Worm (Caenorhabditis elegans) whole organism, young adult: ENCODE results near the gene F40F8.1.

Experiments
- B0019.2 ChIP-seq: fragments of 200-800 bp; sonication (Bioruptor generic); conservative IDR thresholded peaks from 2 replicates; pipeline ENCODE4 v1.3.6; 2022; ENCODE audit warnings: missing genetic modification reagents, missing genetic modification characterization, missing compliant biosample characterization
- B0261.1 ChIP-seq: sonication (generic microtip); optimal IDR thresholded peaks from 2 replicates; lab custom pipeline; 2016; ENCODE audit warnings: mild to moderate bottlenecking, missing genetic modification characterization, moderate library complexity, missing compliant biosample characterization
- B0336.3 ChIP-seq: fragments of 200-800 bp; sonication (Bioruptor generic); IDR thresholded peaks from 2 replicates; pipeline ENCODE4 v1.3.6; 2022; ENCODE audit warnings: missing genetic modification characterization, missing compliant biosample characterization
- F23B12.7 ChIP-seq: sonication (generic microtip); optimal IDR thresholded peaks from 2 replicates; lab custom pipeline; 2017; ENCODE audit warnings: missing genetic modification characterization, mild to moderate bottlenecking, missing compliant biosample characterization, antibody characterized with exemption, moderate library complexity; ENCODE audit not compliant: insufficient read depth
- F39B2.1 ChIP-seq: fragments of 200-800 bp; sonication (Bioruptor generic); IDR thresholded peaks from 2 replicates; pipeline ENCODE4 v1.3.6; 2022; ENCODE audit warnings: missing genetic modification reagents, missing genetic modification characterization, missing compliant biosample characterization
- F49E8.2 ChIP-seq: sonication (generic microtip); optimal IDR thresholded peaks from 3 replicates; lab custom pipeline; 2017; ENCODE audit warnings: missing genetic modification characterization, mild to moderate bottlenecking, missing compliant biosample characterization, antibody characterized with exemption, moderate library complexity; ENCODE audit not compliant: insufficient read depth
- K11D2.4 ChIP-seq: fragments of 200-800 bp; sonication (Bioruptor generic); IDR thresholded peaks from 2 replicates; pipeline ENCODE4 v1.3.6; 2022; ENCODE audit warnings: missing genetic modification reagents, missing genetic modification characterization, missing compliant biosample characterization
- K12H6.12 ChIP-seq: fragments of 200-800 bp; sonication (Bioruptor generic); optimal IDR thresholded peaks from 2 replicates; lab custom pipeline; 2018; ENCODE audit warnings: mild to moderate bottlenecking, missing genetic modification characterization, missing compliant biosample characterization
- Y53F4B.3 ChIP-seq: fragments of 200-800 bp; sonication (Bioruptor generic); IDR thresholded peaks from 2 replicates; pipeline ENCODE4 v1.3.6; 2022; ENCODE audit warnings: missing genetic modification reagents, missing genetic modification characterization, missing compliant biosample characterization
- Y53G8AR.9 ChIP-seq: fragments of 200-800 bp; sonication (Bioruptor generic); conservative IDR thresholded peaks from 2 replicates; pipeline ENCODE4 v1.3.6; 2022; ENCODE audit warnings: missing genetic modification reagents, missing genetic modification characterization, missing compliant biosample characterization
- Y79H2A.3 ChIP-seq: fragments of 200-800 bp; sonication (Bioruptor generic); conservative IDR thresholded peaks from 2 replicates; pipeline ENCODE4 v1.3.6; 2022; ENCODE audit warnings: missing genetic modification reagents, missing genetic modification characterization, missing compliant biosample characterization
- atf-7 ChIP-seq: sonication (generic microtip); optimal IDR thresholded peaks from 2 replicates; lab custom pipeline; 2017; ENCODE audit warnings: mild to moderate bottlenecking, missing genetic modification characterization, missing compliant biosample characterization
- bed-2 ChIP-seq: fragments of 200-800 bp; sonication (Bioruptor generic); IDR thresholded peaks from 2 replicates; pipeline ENCODE4 v1.3.6; 2022; ENCODE audit warnings: missing genetic modification reagents, missing genetic modification characterization, missing compliant biosample characterization
- cebp-1 ChIP-seq, 2 experiments: fragments of 200-800 bp in 1 of 2; sonication (Bioruptor generic) in 1 of 2; sonication (generic microtip) in 1 of 2; IDR thresholded peaks in 1 of 2; optimal IDR thresholded peaks in 1 of 2; 2 replicates each; pipeline versions ENCODE4 v1.3.6 to Lab custom; 2017 to 2022; ENCODE audit warnings: missing compliant biosample characterization in 2 of 2, missing genetic modification characterization in 2 of 2, mild to moderate bottlenecking in 1 of 2, missing genetic modification reagents in 1 of 2, moderate library complexity in 1 of 2
- cebp-2 ChIP-seq: fragments of 200-800 bp; sonication (Bioruptor generic); IDR thresholded peaks from 2 replicates; pipeline ENCODE4 v1.3.6; 2022; ENCODE audit warnings: missing genetic modification characterization, missing compliant biosample characterization
- ceh-91 ChIP-seq: fragments of 200-800 bp; sonication (Bioruptor generic); IDR thresholded peaks from 2 replicates; pipeline ENCODE4 v1.3.6; 2022; ENCODE audit warnings: missing genetic modification reagents, missing genetic modification characterization, missing compliant biosample characterization
- chd-7 ChIP-seq: sonication (generic microtip); optimal IDR thresholded peaks from 2 replicates; lab custom pipeline; 2016; ENCODE audit warnings: mild to moderate bottlenecking, missing genetic modification characterization, moderate library complexity, missing compliant biosample characterization
- die-1 ChIP-seq: sonication (generic microtip); optimal IDR thresholded peaks from 2 replicates; lab custom pipeline; 2016; ENCODE audit warnings: missing genotype, mild to moderate bottlenecking, missing genetic modification characterization, missing compliant biosample characterization
- dox-1 ChIP-seq: fragments of 200-800 bp; sonication (Bioruptor generic); IDR thresholded peaks from 2 replicates; pipeline ENCODE4 v1.3.6; 2022; ENCODE audit warnings: missing genetic modification reagents, missing genetic modification characterization, missing compliant biosample characterization
- efl-1 ChIP-seq: fragments of 150-350 bp; optimal IDR thresholded peaks from 2 replicates; lab custom pipeline; 2014; ENCODE audit warnings: missing biosample characterization, missing genetic modification reagents, missing genetic modification characterization
- egl-18 ChIP-seq: fragments of 200-800 bp; sonication (Bioruptor generic); IDR thresholded peaks from 2 replicates; pipeline ENCODE4 v1.3.6; 2022; ENCODE audit warnings: missing genetic modification reagents, missing genetic modification characterization, missing compliant biosample characterization
- egrh-3 ChIP-seq: fragments of 200-800 bp; sonication (Bioruptor generic); IDR thresholded peaks from 2 replicates; pipeline ENCODE4 v1.3.6; 2022; ENCODE audit warnings: missing genetic modification reagents, missing genetic modification characterization, missing compliant biosample characterization
- ets-4 ChIP-seq: fragments of 200-800 bp; sonication (Bioruptor generic); optimal IDR thresholded peaks from 2 replicates; lab custom pipeline; 2018; ENCODE audit warnings: mild to moderate bottlenecking, missing genetic modification characterization, missing compliant biosample characterization
- him-1 ChIP-seq: sonication (generic microtip); optimal IDR thresholded peaks from 2 replicates; lab custom pipeline; 2016; ENCODE audit warnings: missing genotype, missing genetic modification reagents, missing genetic modification characterization, missing compliant biosample characterization
- hlh-12 ChIP-seq: sonication (generic microtip); optimal IDR thresholded peaks from 2 replicates; lab custom pipeline; 2016; ENCODE audit warnings: missing genetic modification characterization, missing compliant biosample characterization
- hrde-1 ChIP-seq: sonication (generic microtip); optimal IDR thresholded peaks from 2 replicates; lab custom pipeline; 2016; ENCODE audit warnings: missing genetic modification characterization, mild to moderate bottlenecking, missing compliant biosample characterization, moderate library complexity, missing genotype, missing genetic modification reagents, borderline replicate concordance
- hsf-1 ChIP-seq: fragments of 200-800 bp; sonication (Bioruptor generic); IDR thresholded peaks from 2 replicates; pipeline ENCODE4 v1.3.6; 2022; ENCODE audit warnings: missing genetic modification reagents, missing genetic modification characterization, missing compliant biosample characterization
- let-526 ChIP-seq: fragments of 200-800 bp; sonication (Bioruptor generic); IDR thresholded peaks from 2 replicates; pipeline ENCODE4 v1.3.6; 2022; ENCODE audit warnings: missing genetic modification reagents, missing genetic modification characterization, missing compliant biosample characterization
- let-607 ChIP-seq, 2 experiments: fragments of 200-800 bp in 1 of 2; sonication (Bioruptor generic) in 1 of 2; sonication (generic microtip) in 1 of 2; optimal IDR thresholded peaks; 2 replicates each; lab custom pipeline; 2016 to 2018; ENCODE audit warnings: mild to moderate bottlenecking in 2 of 2, missing compliant biosample characterization in 2 of 2, missing genetic modification characterization in 2 of 2, moderate library complexity in 2 of 2, missing genotype in 1 of 2
- lin-40 ChIP-seq: sonication (generic microtip); optimal IDR thresholded peaks from 2 replicates; lab custom pipeline; 2016; ENCODE audit warnings: missing genetic modification characterization, mild to moderate bottlenecking, missing compliant biosample characterization, missing genotype, missing genetic modification reagents
- lir-1 ChIP-seq: fragments of 200-800 bp; sonication (Bioruptor generic); conservative IDR thresholded peaks from 2 replicates; pipeline ENCODE4 v1.3.6; 2022; ENCODE audit warnings: missing genetic modification reagents, missing genetic modification characterization, missing compliant biosample characterization
- madf-10 ChIP-seq: sonication (generic microtip); optimal IDR thresholded peaks from 2 replicates; lab custom pipeline; 2016; ENCODE audit warnings: mild to moderate bottlenecking, missing genetic modification characterization, missing compliant biosample characterization
- madf-8 ChIP-seq: fragments of 200-800 bp; sonication (Bioruptor generic); conservative IDR thresholded peaks from 2 replicates; pipeline ENCODE4 v1.3.6; 2022; ENCODE audit warnings: missing genetic modification reagents, missing genetic modification characterization, missing compliant biosample characterization
- mxl-1 ChIP-seq: sonication (generic microtip); optimal IDR thresholded peaks from 2 replicates; lab custom pipeline; 2016; ENCODE audit warnings: missing genetic modification characterization, missing compliant biosample characterization
- nfya-2 ChIP-seq: fragments of 200-800 bp; sonication (Bioruptor generic); IDR thresholded peaks from 2 replicates; pipeline ENCODE4 v1.3.6; 2022; ENCODE audit warnings: missing genetic modification reagents, missing genetic modification characterization, missing compliant biosample characterization
- nfyb-1 ChIP-seq: fragments of 200-800 bp; sonication (Bioruptor generic); IDR thresholded peaks from 2 replicates; pipeline ENCODE4 v1.3.6; 2022; ENCODE audit warnings: missing genetic modification reagents, missing genetic modification characterization, missing compliant biosample characterization
- nhr-80 ChIP-seq: sonication (generic microtip); optimal IDR thresholded peaks from 2 replicates; lab custom pipeline; 2016; ENCODE audit warnings: missing genetic modification characterization, missing compliant biosample characterization
- pha-4 ChIP-seq: fragments of 150-350 bp; sonication (generic microtip); optimal IDR thresholded peaks from 2 replicates; lab custom pipeline; 2014; ENCODE audit warnings: missing biosample characterization, missing genetic modification reagents, missing genetic modification characterization
- rcor-1 ChIP-seq: fragments of 200-800 bp; sonication (Bioruptor generic); IDR thresholded peaks from 2 replicates; pipeline ENCODE4 v1.3.6; 2022; ENCODE audit warnings: missing genetic modification reagents, missing genetic modification characterization, missing compliant biosample characterization
- sdz-38 ChIP-seq: sonication (generic microtip); optimal IDR thresholded peaks from 2 replicates; lab custom pipeline; 2016; ENCODE audit warnings: missing genotype, missing genetic modification characterization, missing compliant biosample characterization
- snpc-1.1 ChIP-seq: sonication (generic microtip); optimal IDR thresholded peaks from 2 replicates; lab custom pipeline; 2017; ENCODE audit warnings: missing genetic modification characterization, mild to moderate bottlenecking, missing compliant biosample characterization, antibody characterized with exemption, moderate library complexity, missing genotype, missing genetic modification reagents; ENCODE audit not compliant: insufficient read depth
- tbp1 ChIP-seq: fragments of 200-800 bp; sonication (Bioruptor generic); optimal IDR thresholded peaks from 2 replicates; lab custom pipeline; 2018; ENCODE audit warnings: mild to moderate bottlenecking, missing genetic modification characterization, missing compliant biosample characterization
- zfh-2 ChIP-seq: fragments of 200-800 bp; sonication (Bioruptor generic); conservative IDR thresholded peaks from 2 replicates; pipeline ENCODE4 v1.3.6; 2022; ENCODE audit warnings: missing genetic modification reagents, missing genetic modification characterization, missing compliant biosample characterization
- ztf-22 ChIP-seq: fragments of 200-800 bp; sonication (Bioruptor generic); optimal IDR thresholded peaks from 2 replicates; lab custom pipeline; 2018; ENCODE audit warnings: mild to moderate bottlenecking, missing genetic modification characterization, moderate library complexity, missing compliant biosample characterization

Gene F40F8.1

ce11 chrII:11150976-11151375 lies 23.5 kb downstream of the F40F8.1 start (continued):
- TF ChIP-seq sdz-38 (tag; lab: Kevin White, UChicago) (no peak), nhr-80 (tag; lab: Kevin White, UChicago) (peak; percentile 81), let-526 (peak; percentile 48; the same call in 1 of the 2 replicates), ztf-22 (GFP tag; lab: Kevin White, UChicago) (no peak), him-1 (no peak), ceh-91 (GFP tag; lab: Robert Waterston, UW) (no peak), dox-1 (0 out of 2 replicates have a peak, but pooled peaks have one; percentile 24), efl-1 (GFP tag; lab: Kevin White, UChicago) (no peak), F49E8.2 (tag; lab: Kevin White, UChicago) (no peak), B0336.3 (GFP tag; lab: Robert Waterston, UW) (peak; percentile 41; the same call in 1 of the 2 replicates), snpc-1.1 (no peak), K11D2.4 (GFP tag; lab: Robert Waterston, UW) (0 out of 2 replicates have a peak, but pooled peaks have one; percentile 28), nfyb-1 (GFP tag; lab: Robert Waterston, UW) (0 out of 2 replicates have a peak, but pooled peaks have one; percentile 44), hsf-1 (peak; percentile 64; the same call in 1 of the 2 replicates), B0019.2 (GFP tag; lab: Robert Waterston, UW) (no peak), hrde-1 (tag; lab: Kevin White, UChicago) (no peak), ets-4 (peak; percentile 40), egl-18 (GFP tag; lab: Robert Waterston, UW) (no peak), egrh-3 (no peak)

DNA sequence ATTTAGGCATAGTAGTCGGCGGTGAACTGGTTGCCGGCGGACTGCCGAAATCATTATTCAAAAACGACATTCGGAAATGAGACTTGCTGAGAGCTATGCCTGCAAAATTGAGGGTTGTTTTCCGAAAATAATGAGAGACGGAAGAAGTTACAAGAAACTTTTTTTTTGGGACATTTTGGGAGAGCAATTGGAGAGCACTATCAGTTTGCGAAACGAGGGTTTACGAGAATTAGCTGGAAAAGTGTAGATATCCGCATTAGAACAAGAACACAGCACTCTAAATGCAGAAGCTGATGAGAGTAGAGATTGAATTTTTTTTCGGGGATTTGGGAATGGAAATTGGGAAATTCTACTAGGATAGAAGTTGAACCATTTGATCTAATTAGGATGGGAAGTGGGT lies 25.0 kb downstream of the F40F8.1 start, which contains the start of gene pqm-1:
TSS of gene pqm-1 (minus strand) at position 101 of the 400 bp plus-strand sequence.
- no peak for TF ChIP-seq nfya-2 (GFP tag; lab: Robert Waterston, UW)
- TF ChIP-seq nhr-80 (tag; lab: Kevin White, UChicago), result no peak
- no peak for TF ChIP-seq K11D2.4 (GFP tag; lab: Robert Waterston, UW)
- no peak for TF ChIP-seq zfh-2 (GFP tag; lab: Robert Waterston, UW)
- TF ChIP-seq B0261.1, result no peak
- TF ChIP-seq chd-7 (tag; lab: Kevin White, UChicago), result no peak
- TF ChIP-seq F39B2.1 (GFP tag; lab: Robert Waterston, UW), result no peak
- TF ChIP-seq F23B12.7, result no peak

ce11 chrII:11153080-11153479 lies 25.6 kb downstream of the F40F8.1 start:
- TF ChIP-seq nhr-80 (tag; lab: Kevin White, UChicago) (peak; percentile 60), dox-1 (0 out of 2 replicates have a peak, but pooled peaks have one; percentile 11), rcor-1 (no peak), madf-8 (GFP tag; lab: Robert Waterston, UW) (no peak), die-1 (tag; lab: Kevin White, UChicago) (no peak), bed-2 (GFP tag; lab: Robert Waterston, UW) (no peak), cebp-1 (GFP tag; IDR thresholded peaks at IDR 0.05; lab: Robert Waterston, UW) (no peak), cebp-1 (tag; optimal IDR thresholded peaks at IDR 0.05; lab: Kevin White, UChicago) (no peak), mxl-1 (no peak), Y53G8AR.9 (GFP tag; lab: Robert Waterston, UW) (peak; percentile 31; the same call in 1 of the 2 replicates)

DNA sequence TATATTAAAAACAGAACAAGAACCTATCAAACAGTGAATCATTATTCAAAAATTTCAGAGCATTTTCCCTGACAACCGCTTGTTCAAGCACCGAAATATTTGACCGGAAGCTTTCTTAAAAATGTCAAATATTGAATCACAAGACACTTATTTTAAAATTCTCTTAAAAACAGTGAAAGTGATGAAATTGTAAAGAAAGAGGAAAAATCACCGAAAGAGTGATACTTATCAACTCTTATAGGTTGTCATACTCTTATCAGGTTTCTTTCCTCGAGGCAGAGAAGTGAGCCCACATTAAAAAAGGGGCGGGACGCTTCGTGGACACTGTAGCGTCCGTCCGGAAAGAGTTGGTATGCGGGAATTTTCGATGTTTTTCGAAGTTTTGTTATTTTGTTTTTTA lies 26.3 kb downstream of the F40F8.1 start:
- TF ChIP-seq atf-7 (tag; lab: Kevin White, UChicago) (no peak), madf-10 (tag; lab: Kevin White, UChicago) (no peak), tbp1 (peak; percentile 19), hlh-12 (no peak), lir-1 (GFP tag; lab: Robert Waterston, UW) (no peak), K12H6.12 (tag; lab: Kevin White, UChicago) (no peak), pha-4 (tag; lab: Kevin White, UChicago) (no peak), cebp-2 (GFP tag; lab: Robert Waterston, UW) (no peak), nhr-80 (tag; lab: Kevin White, UChicago) (peak; percentile 74), lin-40 (tag; lab: Kevin White, UChicago) (no peak), him-1 (no peak), Y53F4B.3 (GFP tag; lab: Robert Waterston, UW) (no peak), Y79H2A.3 (GFP tag; lab: Robert Waterston, UW) (no peak), let-607 (tag; optimal IDR thresholded peaks at IDR 0.05; lab: Kevin White, UChicago) (peak in 1 of 2 experiments; percentile 10)
